Worm (Caenorhabditis elegans) whole organism, L1 larva: ENCODE measurements around the gene C23G10.11.

ENCODE experiments used
- C16A3.4 ChIP-seq: fragments of 150-350 bp; optimal IDR thresholded peaks from 2 replicates; lab custom pipeline; 2014; ENCODE audit warnings: missing biosample characterization, missing genetic modification characterization
- F16B12.6 ChIP-seq: fragments of 150-350 bp; optimal IDR thresholded peaks from 2 replicates; lab custom pipeline; 2014; ENCODE audit warnings: missing biosample characterization, missing genetic modification characterization
- alr-1 ChIP-seq: fragments of 200-800 bp; sonication (Bioruptor generic); optimal IDR thresholded peaks from 2 replicates; lab custom pipeline; 2018; ENCODE audit warnings: borderline replicate concordance, mild to moderate bottlenecking, missing genetic modification characterization, missing compliant biosample characterization
- aly-2 ChIP-seq: fragments of 150-350 bp; optimal IDR thresholded peaks from 2 replicates; lab custom pipeline; 2014; ENCODE audit warnings: missing biosample characterization, missing genetic modification characterization
- ama-1 ChIP-seq: fragments of 150-350 bp; optimal IDR thresholded peaks from 2 replicates; lab custom pipeline; 2014
- blmp-1 ChIP-seq: fragments of 150-350 bp; optimal IDR thresholded peaks from 2 replicates; lab custom pipeline; 2014; ENCODE audit warnings: missing biosample characterization, missing genetic modification characterization
- ceh-63 ChIP-seq: fragments of 200-800 bp; sonication (Bioruptor generic); optimal IDR thresholded peaks from 2 replicates; lab custom pipeline; 2018; ENCODE audit warnings: mild to moderate bottlenecking, missing genetic modification characterization, missing compliant biosample characterization
- ceh-82 ChIP-seq, 3 experiments: fragments of 150-350 bp in 1 of 3; sonication (generic microtip) in 2 of 3; optimal IDR thresholded peaks; 2 replicates each; lab custom pipeline; 2014 to 2017; ENCODE audit warnings: missing biosample characterization in 3 of 3, missing genetic modification characterization in 3 of 3
- ceh-90 ChIP-seq: sonication (generic microtip); optimal IDR thresholded peaks from 2 replicates; lab custom pipeline; 2016; ENCODE audit warnings: missing genetic modification characterization, missing compliant biosample characterization
- efl-1 ChIP-seq, 4 experiments: fragments of 150-350 bp; optimal IDR thresholded peaks in 3 of 4; peaks in 1 of 4; 1 replicate in 1 of 4; 2 replicates in 3 of 4; lab custom pipeline; 2014; ENCODE audit warnings: missing biosample characterization in 2 of 4, missing genetic modification characterization in 2 of 4, missing genetic modification reagents in 2 of 4
- egl-13 ChIP-seq: sonication (generic microtip); optimal IDR thresholded peaks from 2 replicates; lab custom pipeline; 2016; ENCODE audit warnings: missing genotype, missing genetic modification reagents, missing genetic modification characterization, missing compliant biosample characterization
- egl-27 ChIP-seq, 2 experiments: fragments of 150-350 bp in 1 of 2; sonication (generic microtip); optimal IDR thresholded peaks; 3 replicates each; lab custom pipeline; 2017 to 2018; ENCODE audit warnings: missing biosample characterization in 2 of 2, missing genetic modification characterization in 2 of 2, missing genetic modification reagents in 2 of 2
- elt-2 ChIP-seq: sonication (generic microtip); optimal IDR thresholded peaks from 2 replicates; lab custom pipeline; 2016; ENCODE audit warnings: missing genetic modification characterization, mild to moderate bottlenecking, inconsistent platforms, missing compliant biosample characterization, missing genetic modification reagents
- ets-5 ChIP-seq: fragments of 200-800 bp; sonication (Bioruptor generic); IDR thresholded peaks from 2 replicates; pipeline ENCODE4 v1.3.6; 2022; ENCODE audit warnings: missing genetic modification characterization, missing compliant biosample characterization
- fkh-8 ChIP-seq: sonication (generic microtip); optimal IDR thresholded peaks from 2 replicates; lab custom pipeline; 2016; ENCODE audit warnings: mild to moderate bottlenecking, missing genetic modification characterization, missing compliant biosample characterization
- fos-1 ChIP-seq: fragments of 150-350 bp; optimal IDR thresholded peaks from 2 replicates; lab custom pipeline; 2014; ENCODE audit warnings: missing biosample characterization, missing genetic modification characterization
- grh-1 ChIP-seq: fragments of 200-800 bp; sonication (Bioruptor generic); IDR thresholded peaks from 2 replicates; pipeline ENCODE4 v1.3.6; 2022; ENCODE audit warnings: missing genetic modification reagents, missing genetic modification characterization, missing compliant biosample characterization
- hpl-2 ChIP-seq: fragments of 150-350 bp; optimal IDR thresholded peaks from 2 replicates; lab custom pipeline; 2014; ENCODE audit warnings: missing biosample characterization, missing genetic modification reagents, missing genetic modification characterization
- irx-1 ChIP-seq: sonication (generic microtip); optimal IDR thresholded peaks from 2 replicates; lab custom pipeline; 2016; ENCODE audit warnings: missing genetic modification characterization, missing compliant biosample characterization
- lin-13 ChIP-seq: fragments of 150-350 bp; optimal IDR thresholded peaks from 2 replicates; lab custom pipeline; 2014; ENCODE audit warnings: missing biosample characterization, missing genetic modification reagents, missing genetic modification characterization
- lin-14 ChIP-seq: fragments of 200-800 bp; sonication (Bioruptor generic); optimal IDR thresholded peaks from 2 replicates; lab custom pipeline; 2018; ENCODE audit warnings: mild to moderate bottlenecking, missing genetic modification characterization, moderate library complexity, missing compliant biosample characterization
- lin-15B ChIP-seq: fragments of 150-350 bp; sonication (generic microtip); optimal IDR thresholded peaks from 3 replicates; lab custom pipeline; 2014; ENCODE audit warnings: missing biosample characterization, missing genetic modification characterization
- lin-35 ChIP-seq, 2 experiments: fragments of 150-350 bp; optimal IDR thresholded peaks; 2 replicates each; lab custom pipeline; 2014; ENCODE audit warnings: missing biosample characterization in 2 of 2, missing genetic modification characterization in 2 of 2, missing genetic modification reagents in 2 of 2
- lsy-2 ChIP-seq, 2 experiments: fragments of 150-350 bp; optimal IDR thresholded peaks; 2 replicates each; lab custom pipeline; 2014; ENCODE audit warnings: missing biosample characterization in 2 of 2, missing genetic modification characterization in 2 of 2
- mab-9 ChIP-seq: fragments of 200-800 bp; sonication (Bioruptor generic); IDR thresholded peaks from 2 replicates; pipeline ENCODE4 v1.3.6; 2022; ENCODE audit warnings: missing genetic modification reagents, missing genetic modification characterization, missing compliant biosample characterization
- mdl-1 ChIP-seq, 2 experiments: fragments of 150-350 bp; optimal IDR thresholded peaks; 2 replicates each; lab custom pipeline; 2014 to 2017; ENCODE audit warnings: missing biosample characterization in 2 of 2, missing genetic modification characterization in 2 of 2, inconsistent platforms in 1 of 2
- mep-1 ChIP-seq: fragments of 150-350 bp; optimal IDR thresholded peaks from 2 replicates; lab custom pipeline; 2014; ENCODE audit warnings: missing biosample characterization, missing genetic modification characterization
- nhr-11 ChIP-seq: fragments of 150-350 bp; optimal IDR thresholded peaks from 2 replicates; lab custom pipeline; 2014; ENCODE audit warnings: missing biosample characterization, missing genetic modification characterization
- nhr-19 ChIP-seq: fragments of 200-800 bp; sonication (Bioruptor generic); conservative IDR thresholded peaks from 2 replicates; pipeline ENCODE4 v1.3.6; 2022; ENCODE audit warnings: missing genetic modification characterization, missing compliant biosample characterization
- nhr-47 ChIP-seq: sonication (generic microtip); optimal IDR thresholded peaks from 2 replicates; lab custom pipeline; 2016; ENCODE audit warnings: mild to moderate bottlenecking, missing genetic modification characterization, moderate library complexity, missing compliant biosample characterization
- nhr-71 ChIP-seq: sonication (generic microtip); optimal IDR thresholded peaks from 2 replicates; lab custom pipeline; 2016; ENCODE audit warnings: mild to moderate bottlenecking, missing genetic modification characterization, moderate library complexity, missing compliant biosample characterization
- nhr-77 ChIP-seq: fragments of 150-350 bp; optimal IDR thresholded peaks from 2 replicates; lab custom pipeline; 2014; ENCODE audit warnings: missing biosample characterization, missing genetic modification characterization
- nhr-84 ChIP-seq: sonication (generic microtip); optimal IDR thresholded peaks from 2 replicates; lab custom pipeline; 2017; ENCODE audit warnings: missing biosample characterization, missing genetic modification characterization
- nhr-85 ChIP-seq: sonication (generic microtip); peaks from one replicate; lab custom pipeline; 2016; ENCODE audit warnings: missing genetic modification characterization, inconsistent platforms, missing compliant biosample characterization
- nhr-90 ChIP-seq: sonication (generic microtip); optimal IDR thresholded peaks from 2 replicates; lab custom pipeline; 2016; ENCODE audit warnings: mild to moderate bottlenecking, missing genetic modification characterization, missing compliant biosample characterization; ENCODE audit not compliant: poor library complexity
- pag-3 ChIP-seq: sonication (generic microtip); optimal IDR thresholded peaks from 2 replicates; lab custom pipeline; 2017; ENCODE audit warnings: missing genetic modification characterization, mild to moderate bottlenecking, missing compliant biosample characterization, antibody characterized with exemption, borderline replicate concordance; ENCODE audit not compliant: insufficient read depth
- rnt-1 ChIP-seq: sonication (generic microtip); optimal IDR thresholded peaks from 2 replicates; lab custom pipeline; 2016; ENCODE audit warnings: mild to moderate bottlenecking, missing genetic modification characterization, moderate library complexity, missing compliant biosample characterization
- skn-1 ChIP-seq: fragments of 150-350 bp; optimal IDR thresholded peaks from 2 replicates; lab custom pipeline; 2014; ENCODE audit warnings: missing biosample characterization, missing genetic modification characterization
- snu-23 ChIP-seq: sonication (generic microtip); optimal IDR thresholded peaks from 2 replicates; lab custom pipeline; 2016; ENCODE audit warnings: missing genetic modification characterization, missing compliant biosample characterization
- sptf-1 ChIP-seq: fragments of 150-350 bp; optimal IDR thresholded peaks from 2 replicates; lab custom pipeline; 2014; ENCODE audit warnings: missing biosample characterization, missing genetic modification characterization
- sup-37 ChIP-seq: fragments of 200-800 bp; sonication (Bioruptor generic); optimal IDR thresholded peaks from 2 replicates; lab custom pipeline; 2018; ENCODE audit warnings: mild to moderate bottlenecking, missing genetic modification characterization, missing compliant biosample characterization
- swsn-7 ChIP-seq: sonication (generic microtip); optimal IDR thresholded peaks from 2 replicates; lab custom pipeline; 2016; ENCODE audit warnings: missing genetic modification characterization, missing compliant biosample characterization
- tbx-2 ChIP-seq: sonication (generic microtip); optimal IDR thresholded peaks from 2 replicates; lab custom pipeline; 2016; ENCODE audit warnings: missing genetic modification characterization, missing compliant biosample characterization
- unc-130 ChIP-seq: fragments of 150-350 bp; optimal IDR thresholded peaks from 2 replicates; lab custom pipeline; 2017; ENCODE audit warnings: missing biosample characterization, missing genetic modification characterization, inconsistent platforms
- unc-86 ChIP-seq: sonication (generic microtip); optimal IDR thresholded peaks from 2 replicates; lab custom pipeline; 2016; ENCODE audit warnings: missing genetic modification characterization, missing compliant biosample characterization
- zag-1 ChIP-seq: fragments of 150-350 bp; optimal IDR thresholded peaks from 2 replicates; lab custom pipeline; 2014; ENCODE audit warnings: missing biosample characterization, missing genetic modification characterization
- zip-4 ChIP-seq: fragments of 200-800 bp; sonication (Bioruptor generic); optimal IDR thresholded peaks from 2 replicates; lab custom pipeline; 2018; ENCODE audit warnings: mild to moderate bottlenecking, missing genetic modification characterization, moderate library complexity, missing compliant biosample characterization
- ztf-11 ChIP-seq, 2 experiments: sonication (generic microtip); optimal IDR thresholded peaks; 2 replicates each; lab custom pipeline; 2016 to 2017; ENCODE audit warnings: missing genetic modification characterization in 2 of 2, missing biosample characterization in 1 of 2, missing compliant biosample characterization in 1 of 2

C23G10.11 gene

DNA sequence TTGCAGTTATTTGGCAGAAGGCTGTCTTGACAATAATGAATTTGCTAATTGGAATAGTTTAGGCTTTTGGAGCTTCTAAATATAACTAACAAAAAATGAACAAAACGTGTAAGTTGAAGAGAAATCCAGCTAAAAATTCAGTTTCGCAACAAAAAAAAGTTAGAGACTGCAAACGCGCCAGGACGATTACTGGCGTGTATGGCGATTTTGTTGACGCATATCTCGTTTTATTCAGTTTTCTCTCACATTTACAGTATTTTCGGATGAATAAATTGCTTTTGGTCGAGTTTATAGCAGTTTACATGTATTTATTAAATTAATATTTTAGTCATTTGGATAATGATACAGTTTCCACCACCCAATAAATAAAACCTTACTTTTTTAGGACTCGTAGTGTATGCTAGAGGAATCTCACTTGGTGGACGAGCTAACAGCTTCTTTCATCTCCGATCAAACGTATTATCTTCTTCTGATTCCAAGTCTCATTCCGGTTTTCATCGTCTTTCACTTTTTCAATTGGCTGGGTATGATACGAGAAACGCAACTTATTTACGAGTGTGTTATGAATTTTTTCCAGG, 42.3 kb downstream of the C23G10.11 start, which contains the start of the genes abcf-3 and F42A10.5 (continued):
- TF ChIP-seq alr-1 (no peak), ceh-82 (tag; optimal IDR thresholded peaks at IDR 0.05; lab: Kevin White, UChicago) (peak; percentile 67 to 80 (median 76)), unc-86 (peak; percentile 37), efl-1 (optimal IDR thresholded peaks at IDR 0.05; lab: Kevin White, UChicago) (peak; percentile 72 to 81), efl-1 (GFP tag; optimal IDR thresholded peaks at IDR 0.05 in 1 of 2; lab: Kevin White, UChicago) (peak; percentile 77 to 98), egl-13 (tag; lab: Kevin White, UChicago) (peak; percentile 20), mdl-1 (tag; optimal IDR thresholded peaks at IDR 0.05; lab: Kevin White, UChicago) (peak in 1 of 2 experiments; percentile 50), hpl-2 (GFP tag; lab: Kevin White, UChicago) (peak; percentile 38), zag-1 (tag; lab: Kevin White, UChicago) (no peak), C16A3.4 (peak; percentile 66), nhr-11 (tag; lab: Kevin White, UChicago) (peak; percentile 5), F16B12.6 (tag; lab: Kevin White, UChicago) (peak; percentile 65), pag-3 (no peak), nhr-71 (tag; lab: Kevin White, UChicago) (peak; percentile 84), zip-4 (peak; percentile 21), irx-1 (tag; lab: Kevin White, UChicago) (peak; percentile 63), nhr-77 (tag; lab: Kevin White, UChicago) (peak; percentile 55), lin-14 (GFP tag; lab: Kevin White, UChicago) (peak; percentile 72), aly-2 (tag; lab: Kevin White, UChicago) (peak; percentile 23), nhr-85 (tag; lab: Kevin White, UChicago) (peak; percentile 85), elt-2 (tag; lab: Kevin White, UChicago) (peak; percentile 45), tbx-2 (tag; lab: Kevin White, UChicago) (peak; percentile 62), grh-1 (GFP tag; lab: Robert Waterston, UW) (peak; percentile 62), lin-15B (peak; percentile 45), egl-27 (tag; optimal IDR thresholded peaks at IDR 0.05; lab: Kevin White, UChicago) (no peak), nhr-84 (no peak), rnt-1 (tag; lab: Kevin White, UChicago) (peak; percentile 83), lin-13 (GFP tag; lab: Kevin White, UChicago) (peak; percentile 60)
- TF ChIP-seq, all 84 proteins: peak for 49

DNA sequence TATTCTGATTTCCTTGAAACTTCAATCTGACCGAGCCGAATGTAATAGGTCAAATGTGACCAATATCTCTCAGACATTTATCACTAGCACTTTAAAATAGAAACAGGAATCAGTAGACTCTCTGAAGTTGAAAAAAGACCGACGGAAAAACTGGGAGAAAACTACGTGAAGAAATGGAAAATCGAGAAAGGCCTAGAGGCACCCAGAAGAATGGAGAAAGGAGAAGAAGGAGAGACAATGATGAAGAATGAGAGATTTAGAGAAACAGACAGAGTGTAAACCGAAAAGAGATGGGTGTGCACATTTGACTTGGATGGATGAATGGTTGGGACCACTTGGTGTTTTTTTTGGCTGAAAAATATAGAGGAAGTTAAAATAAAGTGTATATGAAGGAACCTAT, 45.3 kb downstream of the C23G10.11 start:
- no peak for TF ChIP-seq ama-1
- no peak for TF ChIP-seq nhr-90 (tag; lab: Kevin White, UChicago)
- peak; percentile 72 for TF ChIP-seq nhr-71 (tag; lab: Kevin White, UChicago)
- TF ChIP-seq aly-2 (tag; lab: Kevin White, UChicago), result peak; percentile 2
- no peak for TF ChIP-seq nhr-11 (tag; lab: Kevin White, UChicago)
- TF ChIP-seq sptf-1 (tag; lab: Kevin White, UChicago), result no peak
- peak; percentile 85 for TF ChIP-seq blmp-1 (tag; lab: Kevin White, UChicago)
- no peak for TF ChIP-seq mep-1
- TF ChIP-seq swsn-7 (tag; lab: Kevin White, UChicago), result peak; percentile 40
- TF ChIP-seq lsy-2 (tag; optimal IDR thresholded peaks at IDR 0.05; lab: Kevin White, UChicago), result peak; percentile 43 to 56
- no peak for TF ChIP-seq ceh-63 (GFP tag; lab: Kevin White, UChicago)
- TF ChIP-seq sup-37, result no peak
- TF ChIP-seq ceh-82 (tag; optimal IDR thresholded peaks at IDR 0.05; lab: Kevin White, UChicago), result peak in 2 of 3 experiments; percentile 5 to 67
- peak; percentile 84 for TF ChIP-seq lin-14 (GFP tag; lab: Kevin White, UChicago)
- no peak for TF ChIP-seq unc-130
- no peak for TF ChIP-seq ztf-11 (tag; optimal IDR thresholded peaks at IDR 0.05; lab: Kevin White, UChicago)
- TF ChIP-seq ets-5 (GFP tag; lab: Robert Waterston, UW), result no peak
- peak; percentile 76 for TF ChIP-seq snu-23 (GFP tag; lab: Kevin White, UChicago)
- TF ChIP-seq rnt-1 (tag; lab: Kevin White, UChicago), result peak; percentile 70
- peak in 1 of 2 experiments; percentile 34 for TF ChIP-seq lin-35 (GFP tag; optimal IDR thresholded peaks at IDR 0.05; lab: Kevin White, UChicago)
- peak; percentile 25 to 30 for TF ChIP-seq efl-1 (optimal IDR thresholded peaks at IDR 0.05; lab: Kevin White, UChicago)
- peak; percentile 8 to 29 for TF ChIP-seq efl-1 (GFP tag; optimal IDR thresholded peaks at IDR 0.05 in 1 of 2; lab: Kevin White, UChicago)
- TF ChIP-seq nhr-47 (tag; lab: Kevin White, UChicago), result no peak
- no peak for TF ChIP-seq ceh-90 (tag; lab: Kevin White, UChicago)
- no peak for TF ChIP-seq fkh-8
- no peak for TF ChIP-seq egl-27 (tag; optimal IDR thresholded peaks at IDR 0.05; lab: Kevin White, UChicago)
- TF ChIP-seq mab-9 (GFP tag; lab: Robert Waterston, UW), result no peak
- TF ChIP-seq lin-15B, result no peak
- TF ChIP-seq skn-1 (tag; lab: Kevin White, UChicago), result peak; percentile 29
- TF ChIP-seq fos-1 (tag; lab: Kevin White, UChicago), result peak; percentile 25
- TF ChIP-seq egl-13 (tag; lab: Kevin White, UChicago), result no peak
- peak; percentile 36 for TF ChIP-seq nhr-19 (GFP tag; lab: Robert Waterston, UW)
- no peak for TF ChIP-seq alr-1
- TF ChIP-seq nhr-85 (tag; lab: Kevin White, UChicago), result peak; percentile 67
